Fruit fly (Drosophila melanogaster) whole organism, wandering third instar larva: ENCODE data around the gene msl-3.

Experiments used
- CrebA ChIP-seq: fragments of 200-800 bp; sonication (Bioruptor generic); optimal IDR thresholded peaks from 2 replicates; lab custom pipeline; 2016; ENCODE audit warnings: missing biosample characterization, mild to moderate bottlenecking, missing genetic modification characterization, borderline replicate concordance
- Dfd ChIP-seq: fragments of >200 bp; optimal IDR thresholded peaks from 2 replicates; lab custom pipeline; 2017; ENCODE audit warnings: missing biosample characterization, missing genetic modification characterization
- Dif ChIP-seq: fragments of 200-275, 200-300 bp; sonication (Bioruptor generic); optimal IDR thresholded peaks from 2 replicates; lab custom pipeline; 2018; ENCODE audit warnings: missing biosample characterization, missing genetic modification characterization; ENCODE audit not compliant: partially characterized antibody
- Hr78 ChIP-seq: fragments of >200 bp; optimal IDR thresholded peaks from 2 replicates; lab custom pipeline; 2017; ENCODE audit warnings: missing biosample characterization, missing genetic modification characterization
- OdsH ChIP-seq: fragments of 200-800 bp; sonication (Bioruptor generic); optimal IDR thresholded peaks from 2 replicates; lab custom pipeline; 2016; ENCODE audit warnings: missing biosample characterization, mild to moderate bottlenecking, missing genetic modification characterization
- Rel ChIP-seq, 2 experiments: fragments of 200-800 bp; sonication (Bioruptor generic) in 1 of 2; optimal IDR thresholded peaks; 2 replicates in 1 of 2; 3 replicates in 1 of 2; lab custom pipeline; 2016 to 2019; ENCODE audit warnings: mild to moderate bottlenecking in 2 of 2, missing biosample characterization in 2 of 2, missing genetic modification characterization in 2 of 2, moderate library complexity in 1 of 2
- Sp1 ChIP-seq: fragments of 200-800 bp; sonication (Bioruptor generic); optimal IDR thresholded peaks from 3 replicates; lab custom pipeline; 2019; ENCODE audit warnings: missing biosample characterization, mild to moderate bottlenecking, missing genetic modification characterization, moderate library complexity
- br ChIP-seq: fragments of 200-800 bp; sonication (Bioruptor generic); optimal IDR thresholded peaks from 2 replicates; lab custom pipeline; 2016; ENCODE audit warnings: missing biosample characterization, missing genetic modification characterization
- pan ChIP-seq: fragments of >200 bp; optimal IDR thresholded peaks from 2 replicates; lab custom pipeline; 2017
- rgr ChIP-seq: fragments of 200-800 bp; sonication (Bioruptor generic); optimal IDR thresholded peaks from 3 replicates; lab custom pipeline; 2016; ENCODE audit warnings: missing biosample characterization, mild to moderate bottlenecking, missing genetic modification characterization
- tai ChIP-seq: sonication (Bioruptor generic); optimal IDR thresholded peaks from 2 replicates; lab custom pipeline; 2016; ENCODE audit warnings: missing biosample characterization, missing genetic modification characterization
- usp ChIP-seq: fragments of >200 bp; optimal IDR thresholded peaks from 2 replicates; lab custom pipeline; 2017; ENCODE audit warnings: missing biosample characterization, missing genetic modification characterization

- TF ChIP-seq pan (no peak), tai (GFP tag; lab: Kevin White, UChicago) (no peak), OdsH (no peak), rgr (GFP tag; lab: Kevin White, UChicago) (no peak), Rel (GFP tag; optimal IDR thresholded peaks at IDR 0.05; lab: Kevin White, UChicago) (no peak), Rel (tag; optimal IDR thresholded peaks at IDR 0.05; lab: Kevin White, UChicago) (no peak), Hr78 (GFP tag; lab: Kevin White, UChicago) (no peak), Sp1 (GFP tag; lab: Kevin White, UChicago) (no peak), CrebA (GFP tag; lab: Kevin White, UChicago) (no peak), Dfd (GFP tag; lab: Kevin White, UChicago) (no peak), usp (GFP tag; lab: Kevin White, UChicago) (no peak), br (GFP tag; lab: Kevin White, UChicago) (no peak), Dif (no peak)
These were observed 9.5 kb upstream of the msl-3 start for dm6 chr3L:7134818-7135217.
